Fruit fly (Drosophila melanogaster) whole organism, prepupa: ENCODE data around the gene CG11349.

Experiments
- Blimp-1 ChIP-seq: fragments of 200-800 bp; sonication (Bioruptor generic); optimal IDR thresholded peaks from 3 replicates; lab custom pipeline; 2017; ENCODE audit warnings: missing biosample characterization, missing genetic modification characterization, mild to moderate bottlenecking, moderate library complexity, missing genetic modification reagents
- CG3032 ChIP-seq: fragments of 200-800 bp; optimal IDR thresholded peaks from 2 replicates; lab custom pipeline; 2019; ENCODE audit warnings: missing biosample characterization, mild to moderate bottlenecking, missing genetic modification characterization, moderate library complexity
- CG31627 ChIP-seq: fragments of 200-800 bp; sonication (Bioruptor generic); optimal IDR thresholded peaks from 3 replicates; lab custom pipeline; 2016; ENCODE audit warnings: missing biosample characterization, missing genetic modification characterization
- CG32006 ChIP-seq: fragments of 200-800 bp; sonication (Bioruptor generic); optimal IDR thresholded peaks from 3 replicates; lab custom pipeline; 2017; ENCODE audit warnings: missing biosample characterization, mild to moderate bottlenecking, missing genetic modification characterization
- CG3919 ChIP-seq: fragments of 200-800 bp; sonication (Bioruptor generic); optimal IDR thresholded peaks from 3 replicates; lab custom pipeline; 2016; ENCODE audit warnings: missing biosample characterization, missing genetic modification characterization
- Lpt ChIP-seq: fragments of 200-800 bp; sonication (Bioruptor generic); optimal IDR thresholded peaks from 3 replicates; lab custom pipeline; 2016; ENCODE audit warnings: missing biosample characterization, missing genetic modification characterization
- OdsH ChIP-seq: fragments of 200-800 bp; sonication (Bioruptor generic); optimal IDR thresholded peaks from 3 replicates; lab custom pipeline; 2016; ENCODE audit warnings: missing biosample characterization, missing genetic modification characterization
- fkh ChIP-seq: fragments of 200-800 bp; sonication (Bioruptor generic); optimal IDR thresholded peaks from 3 replicates; lab custom pipeline; 2017; ENCODE audit warnings: missing biosample characterization, mild to moderate bottlenecking, missing genetic modification characterization, moderate library complexity

- TF ChIP-seq Blimp-1 (GFP tag; lab: Kevin White, UChicago) (no peak), fkh (GFP tag; lab: Kevin White, UChicago) (no peak), CG32006 (GFP tag; lab: Kevin White, UChicago) (no peak), Lpt (GFP tag; lab: Kevin White, UChicago) (no peak), OdsH (GFP tag; lab: Kevin White, UChicago) (no peak), CG31627 (GFP tag; lab: Kevin White, UChicago) (no peak), CG3032 (tag; lab: Kevin White, UChicago) (no peak), CG3919 (GFP tag; lab: Kevin White, UChicago) (no peak)
Measured at dm6 chr3L:4458063-4458462, 14.8 kb upstream of the CG11349 start, which contains the start of gene CG11345.
